Fruit fly (Drosophila melanogaster) whole organism, larva: ENCODE measurements around the gene Eip63E.

Experiments used
- noc ChIP-seq: fragments of 200-800 bp; sonication (Bioruptor generic); optimal IDR thresholded peaks from 3 replicates; lab custom pipeline; 2019; ENCODE audit warnings: missing biosample characterization, mild to moderate bottlenecking, missing genetic modification characterization, moderate library complexity

Eip63E gene

dm6 chr3L:3620932-3621331, 105.4 kb downstream of the Eip63E start, which contains the start of gene CG14974:
Gene CG14974 (minus strand): TSS chr3L:3621032.
- no peak for TF ChIP-seq noc (tag; lab: Kevin White, UChicago)

- no peak for TF ChIP-seq noc (tag; lab: Kevin White, UChicago)
Measured at dm6 chr3L:3624876-3625275, 109.3 kb downstream of the Eip63E start.

- TF ChIP-seq noc (tag; lab: Kevin White, UChicago), result no peak
Measured at dm6 chr3L:3626069-3626468, 110.5 kb downstream of the Eip63E start, which contains the start of gene dar1. Gene dar1 (plus strand): TSS chr3L:3626352.

dm6 chr3L:3632500-3633183, 117.1 kb downstream of the Eip63E start:
- TF ChIP-seq noc (tag; lab: Kevin White, UChicago), result peak; percentile 55

dm6 chr3L:3634107-3634737, 118.7 kb downstream of the Eip63E start:
- peak; percentile 77 for TF ChIP-seq noc (tag; lab: Kevin White, UChicago)

- TF ChIP-seq noc (tag; lab: Kevin White, UChicago), result no peak
Measured at dm6 chr3L:3638587-3639312, 123.2 kb downstream of the Eip63E start.

dm6 chr3L:3639324-3639723, 123.8 kb downstream of the Eip63E start:
- TF ChIP-seq noc (tag; lab: Kevin White, UChicago), result no peak

dm6 chr3L:3640916-3641315, 125.4 kb downstream of the Eip63E start:
- TF ChIP-seq noc (tag; lab: Kevin White, UChicago), result no peak

- TF ChIP-seq noc (tag; lab: Kevin White, UChicago), result no peak
Measured at dm6 chr3L:3644337-3645027, 128.9 kb downstream of the Eip63E start.

- peak; percentile 6 for TF ChIP-seq noc (tag; lab: Kevin White, UChicago)
Measured at dm6 chr3L:3645628-3646360, 130.2 kb downstream of the Eip63E start.

dm6 chr3L:3646361-3646759, 130.8 kb downstream of the Eip63E start:
- no peak for TF ChIP-seq noc (tag; lab: Kevin White, UChicago)

dm6 chr3L:3649527-3649926, 134.0 kb downstream of the Eip63E start:
- TF ChIP-seq noc (tag; lab: Kevin White, UChicago), result no peak

dm6 chr3L:3654671-3655070, 139.1 kb downstream of the Eip63E start, which contains the start of gene CG10862:
Gene CG10862 (minus strand): TSS chr3L:3654771.
- no peak for TF ChIP-seq noc (tag; lab: Kevin White, UChicago)

- no peak for TF ChIP-seq noc (tag; lab: Kevin White, UChicago)
Measured at dm6 chr3L:3656867-3657266, 141.3 kb downstream of the Eip63E start.

dm6 chr3L:3657897-3658296, 142.3 kb downstream of the Eip63E start:
- TF ChIP-seq noc (tag; lab: Kevin White, UChicago), result no peak
